Worm (Caenorhabditis elegans): Measurements from ENCODE around the gene F47B10.5.

Gene F47B10.5

DNA sequence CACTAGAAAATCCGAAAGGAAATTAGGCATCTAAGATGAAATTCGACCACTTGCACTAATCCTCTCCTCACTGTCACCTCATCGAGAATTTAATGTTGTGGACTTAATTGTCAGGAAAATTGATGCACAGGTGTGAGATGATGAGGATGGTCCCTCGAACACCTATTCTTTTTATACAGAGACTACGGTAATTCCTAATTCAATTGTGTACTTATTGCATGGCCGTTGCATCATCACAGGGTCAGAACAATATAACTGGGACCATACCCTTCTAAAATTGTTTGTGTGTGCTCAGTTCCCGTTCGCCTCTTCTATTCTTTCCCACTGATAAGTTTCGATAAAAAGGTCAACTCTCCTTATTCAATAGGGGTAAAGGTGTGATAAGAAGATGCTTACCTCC, 46.2 kb downstream of the F47B10.5 start:
- TF ChIP-seq fos-1 (tag; optimal IDR thresholded peaks at IDR 0.05), result no peak
- TF ChIP-seq elt-2 (tag; optimal IDR thresholded peaks at IDR 0.05), result peak; percentile 17
- TF ChIP-seq fkh-2 (tag; optimal IDR thresholded peaks at IDR 0.05), result no peak
- TF ChIP-seq ztf-4 (tag; optimal IDR thresholded peaks at IDR 0.05), result no peak
- no peak for TF ChIP-seq R02D3.7 (tag; optimal IDR thresholded peaks at IDR 0.05)
- TF ChIP-seq daf-12 (tag; optimal IDR thresholded peaks at IDR 0.05), result no peak
